Fruit fly (Drosophila melanogaster) S2 (cell line): Measurements from ENCODE around the gene CG42847.

Experiments used
- CG8478 ChIP-seq: fragments of >200 bp; optimal IDR thresholded peaks from 2 replicates; lab custom pipeline; 2018
- CTCF ChIP-seq, 2 experiments: fragments of >200 bp; optimal IDR thresholded peaks; 2 replicates each; lab custom pipeline; 2018

- TF ChIP-seq CG8478 (no peak), CTCF (optimal IDR thresholded peaks at IDR 0.05; lab: Kevin White, UChicago) (no peak)
Observed at dm6 chr2L:9448322-9449256, 20.9 kb downstream of the CG42847 start.
